Worm (Caenorhabditis elegans) whole organism, L2 larva: ENCODE results near the gene tag-124.

ENCODE experiments used
- ama-1 ChIP-seq: fragments of 150-350 bp; optimal IDR thresholded peaks from 2 replicates; lab custom pipeline; 2018; ENCODE audit warnings: inconsistent platforms
- ceh-82 ChIP-seq: fragments of 150-350 bp; optimal IDR thresholded peaks from 2 replicates; lab custom pipeline; 2014; ENCODE audit warnings: missing biosample characterization, missing genetic modification characterization
- nhr-23 ChIP-seq: fragments of 150-350 bp; optimal IDR thresholded peaks from 2 replicates; lab custom pipeline; 2014; ENCODE audit warnings: missing biosample characterization, missing genetic modification reagents, missing genetic modification characterization
- unc-39 ChIP-seq: fragments of 150-350 bp; optimal IDR thresholded peaks from 2 replicates; lab custom pipeline; 2014; ENCODE audit warnings: missing biosample characterization, missing genetic modification characterization

DNA sequence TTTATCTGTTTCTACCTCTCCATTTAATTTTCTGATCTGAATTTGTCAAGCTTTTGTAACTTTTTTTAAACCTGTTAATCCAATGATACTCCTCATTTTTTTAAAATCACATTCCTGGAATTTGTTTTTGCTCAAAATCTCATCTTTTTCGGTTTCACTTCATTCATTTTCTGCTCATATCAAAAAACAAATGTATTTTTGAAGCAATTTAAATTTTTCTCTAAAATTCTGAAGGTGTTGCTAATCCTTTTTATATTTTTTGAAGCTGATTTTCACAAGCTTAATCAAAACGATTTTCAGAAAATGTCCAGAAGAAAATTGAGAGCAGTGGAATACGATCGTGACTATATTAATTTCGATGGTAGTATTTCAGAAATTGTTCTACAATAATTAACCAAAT lies 3.8 kb downstream of the tag-124 start, which contains the start of gene E02H1.5:
- TF ChIP-seq ceh-82 (tag; lab: Kevin White, UChicago), result no peak
- no peak for TF ChIP-seq ama-1
- TF ChIP-seq nhr-23 (tag; lab: Kevin White, UChicago), result no peak
- TF ChIP-seq unc-39 (tag; lab: Kevin White, UChicago), result no peak
